Fruit fly (Drosophila melanogaster) whole organism, embryonic: ENCODE results near the gene CG4955.

Source experiments
- CG32532 ChIP-seq: fragments of 200-800 bp; sonication (Bioruptor generic); IDR thresholded peaks from 2 replicates; pipeline ENCODE4 v1.3.6; 2022; ENCODE audit warnings: missing biosample characterization, missing genetic modification characterization
- CG8290 ChIP-seq, 3 experiments: fragments of 200-800 bp; sonication (Bioruptor generic); optimal IDR thresholded peaks; 2 replicates each; lab custom pipeline; 2016 to 2019; ENCODE audit warnings: missing biosample characterization in 3 of 3, missing genetic modification characterization in 3 of 3, mild to moderate bottlenecking in 2 of 3, moderate library complexity in 1 of 3
- Lpt ChIP-seq: fragments of >200 bp; optimal IDR thresholded peaks from 2 replicates; lab custom pipeline; 2018; ENCODE audit warnings: missing biosample characterization, missing genetic modification characterization
- NFAT ChIP-seq: fragments of 200-800 bp; sonication (Bioruptor generic); IDR thresholded peaks from 2 replicates; pipeline ENCODE4 v1.3.6; 2022; ENCODE audit warnings: missing biosample characterization, missing genetic modification characterization
- grn ChIP-seq: fragments of 200-800 bp; sonication (Bioruptor generic); optimal IDR thresholded peaks from 3 replicates; lab custom pipeline; 2017; ENCODE audit warnings: missing biosample characterization, missing genetic modification characterization
- kay ChIP-seq: fragments of 200-800 bp; sonication (Bioruptor generic); optimal IDR thresholded peaks from 2 replicates; lab custom pipeline; 2016; ENCODE audit warnings: missing biosample characterization, missing genetic modification characterization
- tin ChIP-seq: fragments of 200-800 bp; sonication (Bioruptor generic); optimal IDR thresholded peaks from 3 replicates; lab custom pipeline; 2016; ENCODE audit warnings: missing biosample characterization, missing genetic modification characterization

DNA sequence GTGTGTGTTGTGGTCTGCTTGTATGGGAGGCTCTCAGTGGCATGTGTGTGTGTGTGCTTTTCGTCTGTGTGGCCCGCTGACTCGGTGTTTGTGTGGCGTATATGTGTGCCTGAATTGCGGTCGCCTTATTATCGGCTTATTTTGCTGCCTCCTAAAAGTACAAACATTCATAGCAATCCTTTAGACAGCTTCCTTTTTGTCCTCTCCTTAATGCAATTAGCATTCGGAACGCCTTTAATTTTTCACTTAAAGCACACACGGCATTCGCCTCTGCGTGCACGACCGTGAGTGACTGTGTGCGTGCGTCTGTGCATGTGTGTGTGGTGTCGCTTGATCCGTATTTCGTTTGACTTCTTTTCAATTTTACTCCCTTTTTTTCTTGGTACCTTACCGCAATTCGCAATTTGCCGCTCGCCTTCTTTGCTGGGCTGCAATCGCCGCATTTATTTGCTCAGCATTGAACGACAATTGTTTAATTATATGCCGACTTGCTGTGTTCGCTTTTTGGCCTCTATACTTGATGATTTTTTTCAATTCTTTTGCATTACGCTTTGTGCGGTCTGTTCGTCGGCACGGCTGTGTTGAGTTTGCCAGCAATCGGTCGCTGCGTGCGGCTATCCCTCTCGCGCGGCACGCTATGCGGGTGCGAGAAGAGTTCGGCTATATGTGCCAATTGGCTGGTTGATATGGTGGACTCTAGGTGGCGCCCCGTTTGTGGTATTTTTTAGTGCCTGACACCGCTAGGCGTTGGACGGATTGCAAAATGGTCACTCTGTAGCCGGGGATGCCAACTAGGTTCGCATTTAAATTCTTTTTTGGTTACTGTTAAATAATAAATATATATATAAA lies 3.7 kb upstream of the CG4955 start, which contains the start of gene wcy:
- no peak for TF ChIP-seq grn (GFP tag; lab: Kevin White, UChicago)
- no peak for TF ChIP-seq kay (GFP tag; lab: Kevin White, UChicago)
- TF ChIP-seq Lpt, result no peak
- peak; percentile 44; the same call in 1 of the 2 replicates for TF ChIP-seq NFAT (GFP tag; lab: Robert Waterston, UW)
- no peak for TF ChIP-seq CG8290 (GFP tag; optimal IDR thresholded peaks at IDR 0.05; lab: Kevin White, UChicago)
- TF ChIP-seq CG8290 (tag; optimal IDR thresholded peaks at IDR 0.05; lab: Kevin White, UChicago), result no peak
- TF ChIP-seq tin (GFP tag; lab: Kevin White, UChicago), result no peak
- peak; percentile 34; the same call in 1 of the 2 replicates for TF ChIP-seq CG32532 (GFP tag; lab: Robert Waterston, UW)
